Worm (Caenorhabditis elegans) whole organism, mixed stage, embryonic: ENCODE measurements around the gene hacl-1.

Experiments used
- elt-1 ChIP-seq: sonication (generic microtip); optimal IDR thresholded peaks from 2 replicates; lab custom pipeline; 2017; ENCODE audit warnings: missing genetic modification characterization, mild to moderate bottlenecking, missing compliant biosample characterization, antibody characterized with exemption, moderate library complexity, borderline replicate concordance; ENCODE audit not compliant: insufficient read depth
- lin-13 ChIP-seq: fragments of 150-350 bp; optimal IDR thresholded peaks from 2 replicates; lab custom pipeline; 2014; ENCODE audit warnings: missing biosample characterization, missing genetic modification characterization
- lin-32 ChIP-seq: fragments of 200-800 bp; sonication (Bioruptor generic); optimal IDR thresholded peaks from 2 replicates; lab custom pipeline; 2018; ENCODE audit warnings: mild to moderate bottlenecking, missing genetic modification characterization, missing compliant biosample characterization
- nhr-237 ChIP-seq: fragments of 150-350 bp; optimal IDR thresholded peaks from 2 replicates; lab custom pipeline; 2014; ENCODE audit warnings: missing biosample characterization, missing genetic modification characterization
- pha-4 ChIP-seq: fragments of 150-350 bp; optimal IDR thresholded peaks from 2 replicates; lab custom pipeline; 2018; ENCODE audit warnings: missing biosample characterization, missing genetic modification reagents, missing genetic modification characterization
- snpc-4 ChIP-seq: fragments of 150-350 bp; optimal IDR thresholded peaks from 2 replicates; lab custom pipeline; 2014; ENCODE audit warnings: missing biosample characterization, missing genetic modification characterization
- unc-39 ChIP-seq: fragments of 150-350 bp; optimal IDR thresholded peaks from 2 replicates; lab custom pipeline; 2014; ENCODE audit warnings: missing biosample characterization, missing genetic modification characterization

DNA sequence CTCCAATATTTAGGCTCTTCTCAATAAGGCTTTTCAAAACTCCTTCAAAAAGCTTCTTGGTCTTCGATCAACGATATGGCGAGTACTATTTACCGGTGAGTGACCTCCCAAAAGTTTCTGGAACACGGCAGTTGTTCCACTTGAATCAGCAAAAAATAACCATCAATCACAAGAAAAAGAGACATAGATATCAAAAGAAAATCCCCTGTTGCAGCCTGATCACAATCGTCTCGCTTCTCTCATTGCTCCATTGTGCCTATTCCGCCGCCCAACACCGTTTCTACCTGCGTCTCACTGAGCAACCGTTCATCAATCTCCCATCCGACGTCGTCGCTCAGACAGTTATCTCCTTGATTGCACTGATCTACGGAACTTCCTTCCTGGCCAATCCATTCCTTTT lies 4.0 kb upstream of the hacl-1 start, which contains the start of gene emc-5:
- TF ChIP-seq elt-1 (tag; lab: Kevin White, UChicago) (no peak), lin-32 (GFP tag; lab: Kevin White, UChicago) (no peak), lin-13 (tag; lab: Kevin White, UChicago) (no peak), snpc-4 (tag; lab: Kevin White, UChicago) (no peak), unc-39 (tag; lab: Kevin White, UChicago) (no peak), nhr-237 (tag; lab: Kevin White, UChicago) (no peak), pha-4 (tag; lab: Kevin White, UChicago) (no peak)
